Fruit fly (Drosophila melanogaster) whole organism, embryonic: ENCODE results near the gene aos.
A peak's percentile ranks its signal among the peaks of the same experiment; 100 is the strongest.

Experiments used
- Abd-B ChIP-seq: fragments of 200-800 bp; sonication (Bioruptor generic); optimal IDR thresholded peaks from 2 replicates; lab custom pipeline; 2018; ENCODE audit warnings: missing biosample characterization, mild to moderate bottlenecking, missing genetic modification characterization, moderate library complexity
- Awh ChIP-seq: fragments of 200-800 bp; sonication (Bioruptor generic); IDR thresholded peaks from 2 replicates; pipeline ENCODE4, ENCODE4 v1.3.6; 2022; ENCODE audit warnings: missing biosample characterization, missing genetic modification characterization
- CG10565 ChIP-seq: fragments of 200-800 bp; sonication (Bioruptor generic); optimal IDR thresholded peaks from 3 replicates; lab custom pipeline; 2016; ENCODE audit warnings: missing biosample characterization, mild to moderate bottlenecking, missing genetic modification characterization
- CG11398 ChIP-seq: fragments of 200-800 bp; sonication (Bioruptor generic); optimal IDR thresholded peaks from 2 replicates; lab custom pipeline; 2016; ENCODE audit warnings: missing biosample characterization, missing genetic modification characterization
- CG13287 ChIP-seq: fragments of 200-800 bp; sonication (Bioruptor generic); IDR thresholded peaks from 2 replicates; pipeline ENCODE4 v1.3.6; 2022; ENCODE audit warnings: missing biosample characterization, missing genetic modification characterization; ENCODE audit not compliant: partially characterized antibody
- CG15601 ChIP-seq: fragments of 200-800 bp; sonication (Bioruptor generic); optimal IDR thresholded peaks from 3 replicates; lab custom pipeline; 2019; ENCODE audit warnings: missing biosample characterization, mild to moderate bottlenecking, missing genetic modification characterization, moderate library complexity
- CG17186 ChIP-seq: fragments of 200-800 bp; sonication (Bioruptor generic); optimal IDR thresholded peaks from 3 replicates; lab custom pipeline; 2017; ENCODE audit warnings: missing biosample characterization, missing genetic modification reagents, missing genetic modification characterization
- CG17328 ChIP-seq: fragments of 200-800 bp; sonication (Bioruptor generic); IDR thresholded peaks from 2 replicates; pipeline ENCODE4 v1.3.6; 2022; ENCODE audit warnings: missing biosample characterization, missing genetic modification characterization
- CG18011 ChIP-seq: fragments of 200-800 bp; sonication (Bioruptor generic); optimal IDR thresholded peaks from 2 replicates; lab custom pipeline; 2017; ENCODE audit warnings: missing biosample characterization, missing genetic modification characterization, mild to moderate bottlenecking, moderate library complexity, missing genotype
- CG2889 ChIP-seq: fragments of 200-800 bp; sonication (Bioruptor generic); IDR thresholded peaks from 3 replicates; pipeline ENCODE4 v1.3.6; 2022; ENCODE audit warnings: missing biosample characterization, missing genetic modification characterization
- CG31224 ChIP-seq: fragments of 200-800 bp; sonication (Bioruptor generic); IDR thresholded peaks from 2 replicates; pipeline ENCODE4 v1.3.6; 2022; ENCODE audit warnings: missing biosample characterization, missing genetic modification characterization
- CG31365 ChIP-seq: fragments of 200-800 bp; sonication (Bioruptor generic); optimal IDR thresholded peaks from 2 replicates; lab custom pipeline; 2018; ENCODE audit warnings: missing biosample characterization, mild to moderate bottlenecking, missing genetic modification characterization
- CG31441 ChIP-seq: fragments of 200-800 bp; sonication (Bioruptor generic); IDR thresholded peaks from 2 replicates; pipeline ENCODE4 v1.3.6; 2022; ENCODE audit warnings: missing biosample characterization, missing genetic modification characterization
- CG4360 ChIP-seq: fragments of 200-800 bp; sonication (Bioruptor generic); IDR thresholded peaks from 2 replicates; pipeline ENCODE4 v1.3.6; 2022; ENCODE audit warnings: missing biosample characterization, missing genetic modification characterization
- CG4820 ChIP-seq: fragments of 200-800 bp; sonication (Bioruptor generic); optimal IDR thresholded peaks from 3 replicates; lab custom pipeline; 2016; ENCODE audit warnings: missing biosample characterization, missing genetic modification characterization
- CG6689 ChIP-seq: fragments of 200-800 bp; sonication (Bioruptor generic); IDR thresholded peaks from 2 replicates; pipeline ENCODE4 v1.3.6; 2022; ENCODE audit warnings: missing biosample characterization, missing genetic modification characterization
- CG6854 ChIP-seq: fragments of 200-800 bp; sonication (Bioruptor generic); optimal IDR thresholded peaks from 3 replicates; lab custom pipeline; 2017; ENCODE audit warnings: missing biosample characterization, mild to moderate bottlenecking, missing genetic modification characterization
- CG7271 ChIP-seq: fragments of 200-800 bp; sonication (Bioruptor generic); optimal IDR thresholded peaks from 2 replicates; lab custom pipeline; 2018; ENCODE audit warnings: missing biosample characterization, mild to moderate bottlenecking, missing genetic modification characterization, moderate library complexity
- CG8089 ChIP-seq: fragments of 200-800 bp; sonication (Bioruptor generic); optimal IDR thresholded peaks from 3 replicates; lab custom pipeline; 2016; ENCODE audit warnings: missing biosample characterization, missing genetic modification characterization
- Dip3 ChIP-seq: fragments of 200-800 bp; sonication (Bioruptor generic); optimal IDR thresholded peaks from 3 replicates; lab custom pipeline; 2016; ENCODE audit warnings: missing biosample characterization, missing genetic modification characterization
- Fer1 ChIP-seq: fragments of 200-800 bp; sonication (Bioruptor generic); optimal IDR thresholded peaks from 2 replicates; lab custom pipeline; 2017; ENCODE audit warnings: missing biosample characterization, mild to moderate bottlenecking, missing genetic modification characterization
- Fer3 ChIP-seq: fragments of 200-800 bp; sonication (Bioruptor generic); optimal IDR thresholded peaks from 2 replicates; lab custom pipeline; 2018; ENCODE audit warnings: missing biosample characterization, mild to moderate bottlenecking, missing genetic modification characterization, moderate library complexity
- Gsc ChIP-seq: fragments of 200-800 bp; sonication (Bioruptor generic); IDR thresholded peaks from 2 replicates; pipeline ENCODE4 v1.3.6; 2022; ENCODE audit warnings: missing biosample characterization, missing genetic modification characterization
- Hey ChIP-seq: fragments of 200-800 bp; sonication (Bioruptor generic); optimal IDR thresholded peaks from 3 replicates; lab custom pipeline; 2018; ENCODE audit warnings: missing biosample characterization, mild to moderate bottlenecking, missing genetic modification characterization
- Hr3 ChIP-seq: fragments of 200-800 bp; sonication (Bioruptor generic); optimal IDR thresholded peaks from 3 replicates; lab custom pipeline; 2016; ENCODE audit warnings: missing biosample characterization, missing genetic modification characterization
- Hr51 ChIP-seq, 2 experiments: fragments of 200-800 bp; sonication (Bioruptor generic); optimal IDR thresholded peaks; 2 replicates in 1 of 2; 3 replicates in 1 of 2; lab custom pipeline; 2016 to 2018; ENCODE audit warnings: missing biosample characterization in 2 of 2, missing genetic modification characterization in 2 of 2, mild to moderate bottlenecking in 1 of 2, moderate library complexity in 1 of 2
- Max ChIP-seq: fragments of 200-800 bp; sonication (Bioruptor generic); optimal IDR thresholded peaks from 2 replicates; lab custom pipeline; 2016; ENCODE audit warnings: missing biosample characterization, mild to moderate bottlenecking, missing genetic modification characterization
- Taf1 ChIP-seq: fragments of 200-800 bp; sonication (Bioruptor generic); IDR thresholded peaks from 2 replicates; pipeline ENCODE4 v1.3.6; 2022; ENCODE audit warnings: missing biosample characterization, missing genetic modification characterization
- Xbp1 ChIP-seq: fragments of 200-800 bp; sonication (Bioruptor generic); optimal IDR thresholded peaks from 3 replicates; lab custom pipeline; 2016; ENCODE audit warnings: missing biosample characterization, mild to moderate bottlenecking, missing genetic modification characterization
- Xrp1 ChIP-seq: fragments of 200-800 bp; sonication (Bioruptor generic); IDR thresholded peaks from 2 replicates; pipeline ENCODE4 v1.3.6; 2022; ENCODE audit warnings: missing biosample characterization, missing genetic modification characterization
- caup ChIP-seq: fragments of 200-800 bp; sonication (Bioruptor generic); optimal IDR thresholded peaks from 3 replicates; lab custom pipeline; 2017; ENCODE audit warnings: missing biosample characterization, mild to moderate bottlenecking, missing genetic modification characterization, moderate library complexity; ENCODE audit not compliant: severe bottlenecking
- chif ChIP-seq, 2 experiments: fragments of 200-800 bp; sonication (Bioruptor generic); optimal IDR thresholded peaks; 3 replicates each; lab custom pipeline; 2016; ENCODE audit warnings: missing biosample characterization in 2 of 2, missing genetic modification characterization in 2 of 2
- ci ChIP-seq: fragments of 200-800 bp; sonication (Bioruptor generic); IDR thresholded peaks from 3 replicates; pipeline ENCODE4 v1.3.6; 2022; ENCODE audit warnings: missing biosample characterization, missing genetic modification characterization
- croc ChIP-seq: fragments of 200-800 bp; sonication (Bioruptor generic); conservative IDR thresholded peaks from 3 replicates; pipeline ENCODE4 v1.3.6; 2022; ENCODE audit warnings: missing biosample characterization, missing genetic modification characterization
- crp ChIP-seq, 2 experiments: fragments of 200-800 bp; sonication (Bioruptor generic); optimal IDR thresholded peaks; 2 replicates in 1 of 2; 3 replicates in 1 of 2; lab custom pipeline; 2017; ENCODE audit warnings: missing biosample characterization in 2 of 2, missing genetic modification characterization in 2 of 2, mild to moderate bottlenecking in 1 of 2, moderate library complexity in 1 of 2
- cwo ChIP-seq: fragments of 200-800 bp; sonication (Bioruptor generic); optimal IDR thresholded peaks from 3 replicates; lab custom pipeline; 2017; ENCODE audit warnings: missing biosample characterization, missing genetic modification characterization, mild to moderate bottlenecking, moderate library complexity, missing genetic modification reagents
- dpn ChIP-seq, 2 experiments: fragments of 200-800 bp; sonication (Bioruptor generic); optimal IDR thresholded peaks; 3 replicates each; lab custom pipeline; 2016; ENCODE audit warnings: missing biosample characterization in 2 of 2, missing genetic modification characterization in 2 of 2
- fd3F ChIP-seq: fragments of 200-800 bp; sonication (Bioruptor generic); optimal IDR thresholded peaks from 2 replicates; lab custom pipeline; 2018; ENCODE audit warnings: missing biosample characterization, mild to moderate bottlenecking, missing genetic modification characterization, moderate library complexity
- gce ChIP-seq: fragments of 200-800 bp; sonication (Bioruptor generic); IDR thresholded peaks from 3 replicates; pipeline ENCODE4 v1.3.6; 2022; ENCODE audit warnings: missing biosample characterization, missing genetic modification characterization
- insv ChIP-seq, 2 experiments: fragments of 200-800 bp; sonication (Bioruptor generic); optimal IDR thresholded peaks; 3 replicates each; lab custom pipeline; 2016 to 2018; ENCODE audit warnings: missing biosample characterization in 2 of 2, missing genetic modification characterization in 2 of 2
- nau ChIP-seq: fragments of 200-800 bp; sonication (Bioruptor generic); optimal IDR thresholded peaks from 3 replicates; lab custom pipeline; 2017; ENCODE audit warnings: missing biosample characterization, mild to moderate bottlenecking, missing genetic modification characterization, missing genetic modification reagents
- org-1 ChIP-seq: fragments of 200-800 bp; sonication (Bioruptor generic); optimal IDR thresholded peaks from 2 replicates; lab custom pipeline; 2017; ENCODE audit warnings: missing biosample characterization, missing genetic modification characterization
- pb ChIP-seq: fragments of 200-800 bp; sonication (Bioruptor generic); optimal IDR thresholded peaks from 3 replicates; lab custom pipeline; 2016; ENCODE audit warnings: missing biosample characterization, missing genetic modification characterization
- peb ChIP-seq: fragments of 200-800 bp; sonication (Bioruptor generic); IDR thresholded peaks from 2 replicates; pipeline ENCODE4 v1.3.6; 2022; ENCODE audit warnings: missing biosample characterization, missing genetic modification characterization
- schlank ChIP-seq: fragments of 200-800 bp; sonication (Bioruptor generic); optimal IDR thresholded peaks from 2 replicates; lab custom pipeline; 2018; ENCODE audit warnings: missing biosample characterization, mild to moderate bottlenecking, missing genetic modification characterization
- sd ChIP-seq: fragments of 200-800 bp; sonication (Bioruptor generic); optimal IDR thresholded peaks from 3 replicates; lab custom pipeline; 2018; ENCODE audit warnings: missing biosample characterization, mild to moderate bottlenecking, missing genetic modification characterization, moderate library complexity
- seq ChIP-seq: fragments of 200-800 bp; sonication (Bioruptor generic); IDR thresholded peaks from 2 replicates; pipeline ENCODE4 v1.3.6; 2022; ENCODE audit warnings: missing biosample characterization, missing genetic modification characterization
- ssp ChIP-seq: fragments of 200-800 bp; sonication (Bioruptor generic); IDR thresholded peaks from 2 replicates; pipeline ENCODE4 v1.3.6; 2022; ENCODE audit warnings: missing biosample characterization, missing genetic modification characterization
- tap ChIP-seq: fragments of 200-800 bp; optimal IDR thresholded peaks from 3 replicates; lab custom pipeline; 2019; ENCODE audit warnings: missing biosample characterization, mild to moderate bottlenecking, missing genetic modification characterization, moderate library complexity
- tin ChIP-seq: fragments of 200-800 bp; sonication (Bioruptor generic); optimal IDR thresholded peaks from 3 replicates; lab custom pipeline; 2016; ENCODE audit warnings: missing biosample characterization, missing genetic modification characterization
- wor ChIP-seq: fragments of 200-800 bp; sonication (Bioruptor generic); IDR thresholded peaks from 2 replicates; pipeline ENCODE4 v1.3.6; 2022; ENCODE audit warnings: missing biosample characterization, missing genetic modification characterization
- zf30C ChIP-seq: fragments of 200-800 bp; sonication (Bioruptor generic); optimal IDR thresholded peaks from 3 replicates; lab custom pipeline; 2018; ENCODE audit warnings: missing biosample characterization, mild to moderate bottlenecking, missing genetic modification characterization

The aos gene

dm6 chr3L:16494651-16495074 lies 11.2 kb upstream of the aos start (continued):
- TF ChIP-seq CG17328 (GFP tag; lab: Robert Waterston, UW) (no peak), fd3F (GFP tag; lab: Kevin White, UChicago) (peak; percentile 19), Taf1 (GFP tag; lab: Robert Waterston, UW) (no peak), Hr51 (GFP tag; optimal IDR thresholded peaks at IDR 0.05; lab: Kevin White, UChicago) (no peak), Hey (no peak), sd (no peak), seq (no peak), ci (GFP tag; lab: Robert Waterston, UW) (peak; percentile 31; the same call in 1 of the 3 replicates), Hr3 (GFP tag; lab: Kevin White, UChicago) (no peak), gce (GFP tag; lab: Robert Waterston, UW) (no peak), CG4360 (GFP tag; lab: Robert Waterston, UW) (no peak), Awh (GFP tag; lab: Robert Waterston, UW) (no peak), crp (GFP tag; optimal IDR thresholded peaks at IDR 0.05; lab: Kevin White, UChicago) (no peak), CG6689 (GFP tag; lab: Robert Waterston, UW) (no peak), CG10565 (GFP tag; lab: Kevin White, UChicago) (no peak), wor (no peak), zf30C (GFP tag; lab: Kevin White, UChicago) (no peak), CG31365 (no peak), org-1 (GFP tag; lab: Kevin White, UChicago) (no peak), insv (GFP tag; optimal IDR thresholded peaks at IDR 0.05; lab: Kevin White, UChicago) (no peak), Abd-B (GFP tag; lab: Kevin White, UChicago) (no peak), Xrp1 (no peak), Xbp1 (GFP tag; lab: Kevin White, UChicago) (no peak), CG7271 (tag; lab: Kevin White, UChicago) (no peak), tin (GFP tag; lab: Kevin White, UChicago) (no peak), CG13287 (GFP tag; lab: Robert Waterston, UW) (no peak), CG18011 (GFP tag; lab: Kevin White, UChicago) (no peak), CG17186 (GFP tag; lab: Kevin White, UChicago) (no peak), peb (GFP tag; lab: Robert Waterston, UW) (no peak), schlank (tag; lab: Kevin White, UChicago) (no peak), CG11398 (GFP tag; lab: Kevin White, UChicago) (no peak), CG6854 (no peak), dpn (GFP tag; optimal IDR thresholded peaks at IDR 0.05; lab: Kevin White, UChicago) (no peak), croc (GFP tag; lab: Robert Waterston, UW) (no peak), Fer1 (peak; percentile 9), cwo (peak; percentile 22), chif (GFP tag; optimal IDR thresholded peaks at IDR 0.05; lab: Kevin White, UChicago) (no peak), CG4820 (GFP tag; lab: Kevin White, UChicago) (no peak), Fer3 (tag; lab: Kevin White, UChicago) (no peak), ssp (no peak), nau (GFP tag; lab: Kevin White, UChicago) (peak; percentile 45), Dip3 (GFP tag; lab: Kevin White, UChicago) (no peak), CG8089 (GFP tag; lab: Kevin White, UChicago) (no peak), CG31224 (GFP tag; lab: Robert Waterston, UW) (no peak), tap (tag; lab: Kevin White, UChicago) (no peak), pb (GFP tag; lab: Kevin White, UChicago) (no peak), CG2889 (GFP tag; lab: Robert Waterston, UW) (no peak), Max (no peak), CG31441 (GFP tag; lab: Robert Waterston, UW) (no peak), Gsc (GFP tag; lab: Robert Waterston, UW) (no peak), CG15601 (peak; percentile 31), caup (GFP tag; lab: Kevin White, UChicago) (peak; percentile 39)
